Fruit fly (Drosophila melanogaster): ENCODE data around the gene CG11537.

The CG11537 gene

DNA sequence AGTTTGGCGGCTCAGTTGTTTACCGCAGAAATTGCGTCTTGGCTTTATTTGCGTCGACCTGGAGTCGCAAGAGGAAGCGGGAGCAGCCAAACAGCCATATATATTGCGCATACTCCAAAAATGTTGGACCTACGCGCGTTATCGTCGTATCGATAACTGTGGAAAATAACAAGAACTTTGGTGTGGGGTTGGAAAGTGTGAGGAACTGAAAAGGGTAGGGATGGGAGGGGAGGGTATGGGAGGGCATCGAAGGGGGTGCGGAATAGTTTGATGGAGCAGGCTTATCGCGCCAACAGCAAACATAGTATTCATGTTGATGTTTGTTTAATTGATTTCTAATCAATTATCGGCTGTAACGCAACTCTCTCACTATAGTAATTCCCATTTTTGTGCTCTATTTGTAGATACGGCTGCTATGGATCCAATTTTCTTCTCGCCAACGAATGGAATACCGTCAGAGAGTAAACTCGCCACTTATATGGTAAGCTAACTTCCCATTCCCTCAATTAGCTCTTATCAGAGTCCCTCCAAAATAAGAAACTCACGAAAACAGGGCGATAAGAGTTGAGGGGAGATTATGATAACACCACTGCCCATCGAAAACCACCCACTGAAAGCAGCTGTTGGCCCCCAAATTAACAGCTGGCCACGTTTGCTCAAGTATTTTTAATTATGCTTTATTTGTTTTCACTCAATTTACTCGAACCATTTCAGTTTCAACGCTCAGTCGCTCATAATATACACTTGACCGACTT, 59.8 kb downstream of the CG11537 start (continued):
- TF ChIP-seq Dp (GFP tag; optimal IDR thresholded peaks at IDR 0.05) = no peak
- no peak for TF ChIP-seq klu (GFP tag; IDR thresholded peaks at IDR 0.05)
- peak; percentile 58 for TF ChIP-seq Fer1 (GFP tag; optimal IDR thresholded peaks at IDR 0.05)
- TF ChIP-seq CHES-1-like (GFP tag; optimal IDR thresholded peaks at IDR 0.05) = peak; percentile 50
- TF ChIP-seq lab (GFP tag; optimal IDR thresholded peaks at IDR 0.05) = peak; percentile 95
- peak; percentile 23 for TF ChIP-seq gsb-n (tag; optimal IDR thresholded peaks at IDR 0.05)
- TF ChIP-seq Bdp1 (GFP tag; optimal IDR thresholded peaks at IDR 0.05) = peak; percentile 44
- TF ChIP-seq Hr51 (GFP tag; optimal IDR thresholded peaks at IDR 0.05) = peak in 1 of 2 experiments; percentile 54
- no peak for TF ChIP-seq sna (GFP tag; IDR thresholded peaks at IDR 0.05; ENCODE audit: partially characterized antibody)
- peak; percentile 85 for TF ChIP-seq CG2202 (tag; optimal IDR thresholded peaks at IDR 0.05)
- TF ChIP-seq CG3281 (GFP tag; optimal IDR thresholded peaks at IDR 0.05) = peak; percentile 61
- peak; percentile 80 for TF ChIP-seq CG12769 (tag; optimal IDR thresholded peaks at IDR 0.05)
- TF ChIP-seq her (GFP tag; optimal IDR thresholded peaks at IDR 0.05) = peak; percentile 39
- TF ChIP-seq CG5180 (GFP tag; optimal IDR thresholded peaks at IDR 0.05) = peak; percentile 69
- no peak for TF ChIP-seq ssp (GFP tag; IDR thresholded peaks at IDR 0.05)
- TF ChIP-seq CG10979 (tag; optimal IDR thresholded peaks at IDR 0.05) = peak; percentile 28
- TF ChIP-seq CG18599 (GFP tag; optimal IDR thresholded peaks at IDR 0.05) = peak; percentile 86
- TF ChIP-seq vnd (GFP tag; IDR thresholded peaks at IDR 0.05; ENCODE audit: partially characterized antibody) = no peak; the same call in 2 of the 3 replicates
- TF ChIP-seq CG12744 (GFP tag; optimal IDR thresholded peaks at IDR 0.05) = no peak
- no peak for TF ChIP-seq Eip74EF (GFP tag; optimal IDR thresholded peaks at IDR 0.05)
- peak; percentile 59 for TF ChIP-seq CG4820 (GFP tag; optimal IDR thresholded peaks at IDR 0.05)
- peak; percentile 15 for TF ChIP-seq CG18619 (GFP tag; optimal IDR thresholded peaks at IDR 0.05)
- peak; percentile 82 for TF ChIP-seq ara (GFP tag; IDR thresholded peaks at IDR 0.05)
- no peak for TF ChIP-seq ase (GFP tag; IDR thresholded peaks at IDR 0.05)
- no peak; the same call in 1 of the 2 replicates for TF ChIP-seq amos (GFP tag; IDR thresholded peaks at IDR 0.05; ENCODE audit: partially characterized antibody)
- no peak for TF ChIP-seq Gsc (GFP tag; IDR thresholded peaks at IDR 0.05)
- peak; percentile 3 for TF ChIP-seq fd96Cb (tag; optimal IDR thresholded peaks at IDR 0.05)
- peak; percentile 60; the same call in 1 of the 2 replicates for TF ChIP-seq ranshi (GFP tag; IDR thresholded peaks at IDR 0.05)
- no peak for TF ChIP-seq Max (GFP tag; optimal IDR thresholded peaks at IDR 0.05)
- TF ChIP-seq CG33213 (GFP tag; optimal IDR thresholded peaks at IDR 0.05) = no peak
- no peak for TF ChIP-seq CG7839 (tag; optimal IDR thresholded peaks at IDR 0.05)
- peak; percentile 18 for TF ChIP-seq Nf-YC (tag; optimal IDR thresholded peaks at IDR 0.05)
- TF ChIP-seq CG17186 (GFP tag; optimal IDR thresholded peaks at IDR 0.05) = peak; percentile 37
- TF ChIP-seq CG10209 (GFP tag; optimal IDR thresholded peaks at IDR 0.05) = peak; percentile 66
- TF ChIP-seq CG1024 (GFP tag; IDR thresholded peaks at IDR 0.05) = peak; percentile 70
- TF ChIP-seq otp (GFP tag; IDR thresholded peaks at IDR 0.05) = peak; percentile 92
- no peak for TF ChIP-seq D19B (GFP tag; optimal IDR thresholded peaks at IDR 0.05)
- no peak for TF ChIP-seq CG18476 (GFP tag; optimal IDR thresholded peaks at IDR 0.05)
- TF ChIP-seq en (GFP tag; optimal IDR thresholded peaks at IDR 0.05) = no peak
- no peak for TF ChIP-seq CG15269 (tag; optimal IDR thresholded peaks at IDR 0.05)
- TF ChIP-seq peb (GFP tag; IDR thresholded peaks at IDR 0.05) = no peak
- peak; percentile 51 for TF ChIP-seq CG7987 (GFP tag; optimal IDR thresholded peaks at IDR 0.05)
- TF ChIP-seq Dbx (GFP tag; IDR thresholded peaks at IDR 0.05) = peak; percentile 34; the same call in 2 of the 3 replicates
- peak; percentile 37 for TF ChIP-seq CG17359 (tag; optimal IDR thresholded peaks at IDR 0.05)
- TF ChIP-seq Tbp (GFP tag; optimal IDR thresholded peaks at IDR 0.05) = no peak
- TF ChIP-seq MTF-1 (GFP tag; optimal IDR thresholded peaks at IDR 0.05; ENCODE audit: borderline replicate concordance) = peak; percentile 79
- no peak for TF ChIP-seq Atf-2 (GFP tag; optimal IDR thresholded peaks at IDR 0.05)
- TF ChIP-seq danr (GFP tag; IDR thresholded peaks at IDR 0.05) = no peak

Data from whole organism, embryonic.